Worm (Caenorhabditis elegans) whole organism, late embryonic: ENCODE data around the gene str-173.

Experiments
- C38D4.7 ChIP-seq: fragments of 200-800 bp; sonication (Bioruptor generic); optimal IDR thresholded peaks from 2 replicates; lab custom pipeline; 2018; ENCODE audit warnings: mild to moderate bottlenecking, missing genetic modification characterization, moderate library complexity, missing compliant biosample characterization
- ama-1 ChIP-seq: fragments of 150-350 bp; optimal IDR thresholded peaks from 2 replicates; lab custom pipeline; 2014
- elt-4 ChIP-seq: sonication (generic microtip); optimal IDR thresholded peaks from 2 replicates; lab custom pipeline; 2016; ENCODE audit warnings: missing genetic modification characterization, missing compliant biosample characterization
- fkh-10 ChIP-seq: fragments of 150-350 bp; optimal IDR thresholded peaks from 2 replicates; lab custom pipeline; 2014; ENCODE audit warnings: missing biosample characterization, missing genetic modification reagents, missing genetic modification characterization
- pha-4 ChIP-seq: fragments of 150-350 bp; optimal IDR thresholded peaks from 2 replicates; lab custom pipeline; 2018; ENCODE audit warnings: missing biosample characterization, missing genetic modification reagents, missing genetic modification characterization
- tbx-2 ChIP-seq: sonication (generic microtip); optimal IDR thresholded peaks from 2 replicates; lab custom pipeline; 2016; ENCODE audit warnings: missing genetic modification characterization, missing compliant biosample characterization
- ztf-16 ChIP-seq: sonication (generic microtip); optimal IDR thresholded peaks from 2 replicates; lab custom pipeline; 2017; ENCODE audit warnings: missing genetic modification characterization, missing compliant biosample characterization

DNA sequence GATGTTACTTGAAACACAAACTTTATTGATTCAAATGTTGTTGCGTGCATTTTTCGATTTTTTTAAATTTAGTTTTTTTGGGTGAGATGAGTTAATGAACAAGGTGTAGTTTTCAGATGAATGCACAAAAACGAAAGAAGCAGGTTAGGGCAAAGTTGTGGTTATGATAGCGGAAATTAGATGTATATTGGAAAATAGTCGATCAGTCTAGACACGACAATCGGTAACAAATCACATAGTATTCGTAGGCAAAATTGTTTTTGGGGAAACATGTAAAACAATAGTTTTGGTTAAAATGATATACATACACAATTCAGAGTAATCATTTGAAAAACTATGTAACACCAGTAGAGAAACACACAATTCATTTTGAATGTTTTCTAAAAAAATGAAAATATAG lies 6.0 kb downstream of the str-173 start, which contains the start of gene str-172:
- TF ChIP-seq fkh-10 (GFP tag; lab: Kevin White, UChicago) (no peak), elt-4 (tag; lab: Kevin White, UChicago) (no peak), ztf-16 (tag; lab: Kevin White, UChicago) (no peak), pha-4 (tag; lab: Kevin White, UChicago) (no peak), C38D4.7 (no peak), ama-1 (no peak), tbx-2 (tag; lab: Kevin White, UChicago) (no peak)
